Fruit fly (Drosophila melanogaster): ENCODE data around the gene nau.

Gene nau

DNA sequence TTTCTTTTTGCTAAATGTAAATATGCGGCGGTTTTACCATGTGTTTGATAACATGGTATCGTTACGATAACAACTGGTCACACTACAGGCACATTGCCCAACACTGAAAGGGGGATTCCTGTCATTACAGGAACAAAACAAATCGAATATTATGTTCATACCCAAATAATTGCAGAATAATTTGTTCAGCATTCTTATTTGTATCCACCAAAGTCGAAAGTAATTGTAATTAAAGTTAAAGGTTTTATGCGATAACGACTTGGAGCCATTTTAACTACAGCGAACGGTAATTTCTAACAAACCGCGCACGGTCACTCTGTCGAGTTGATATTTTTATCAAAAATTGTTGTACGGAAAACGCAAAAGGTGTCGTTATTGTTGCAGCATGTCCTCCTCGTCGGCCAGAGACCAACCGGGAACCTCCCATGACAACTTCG is 49.3 kb upstream of the nau start, which contains the start of the genes CG10214 and CG10375 (continued):
- TF ChIP-seq CG6808 (GFP tag; optimal IDR thresholded peaks at IDR 0.05): peak; percentile 14
- TF ChIP-seq Eip93F (GFP tag; optimal IDR thresholded peaks at IDR 0.05): no peak
- peak; percentile 56 for TF ChIP-seq CG6792 (GFP tag; optimal IDR thresholded peaks at IDR 0.05)
- no peak for TF ChIP-seq fd85E (GFP tag; optimal IDR thresholded peaks at IDR 0.05)
- TF ChIP-seq lz (GFP tag; optimal IDR thresholded peaks at IDR 0.05): peak; percentile 81
- peak; percentile 74 for TF ChIP-seq CG10631 (GFP tag; optimal IDR thresholded peaks at IDR 0.05)
- TF ChIP-seq salr (GFP tag; optimal IDR thresholded peaks at IDR 0.05): peak; percentile 5 to 21
- TF ChIP-seq Met (GFP tag; optimal IDR thresholded peaks at IDR 0.05): peak; percentile 70
- peak; percentile 69 for TF ChIP-seq Hr4 (GFP tag; optimal IDR thresholded peaks at IDR 0.05)
- peak; percentile 53; the same call in 1 of the 3 replicates for TF ChIP-seq CG8119 (GFP tag; IDR thresholded peaks at IDR 0.05)
- TF ChIP-seq CG11902 (GFP tag; optimal IDR thresholded peaks at IDR 0.05): peak; percentile 45
- TF ChIP-seq fd59A (GFP tag; optimal IDR thresholded peaks at IDR 0.05): no peak

DNA sequence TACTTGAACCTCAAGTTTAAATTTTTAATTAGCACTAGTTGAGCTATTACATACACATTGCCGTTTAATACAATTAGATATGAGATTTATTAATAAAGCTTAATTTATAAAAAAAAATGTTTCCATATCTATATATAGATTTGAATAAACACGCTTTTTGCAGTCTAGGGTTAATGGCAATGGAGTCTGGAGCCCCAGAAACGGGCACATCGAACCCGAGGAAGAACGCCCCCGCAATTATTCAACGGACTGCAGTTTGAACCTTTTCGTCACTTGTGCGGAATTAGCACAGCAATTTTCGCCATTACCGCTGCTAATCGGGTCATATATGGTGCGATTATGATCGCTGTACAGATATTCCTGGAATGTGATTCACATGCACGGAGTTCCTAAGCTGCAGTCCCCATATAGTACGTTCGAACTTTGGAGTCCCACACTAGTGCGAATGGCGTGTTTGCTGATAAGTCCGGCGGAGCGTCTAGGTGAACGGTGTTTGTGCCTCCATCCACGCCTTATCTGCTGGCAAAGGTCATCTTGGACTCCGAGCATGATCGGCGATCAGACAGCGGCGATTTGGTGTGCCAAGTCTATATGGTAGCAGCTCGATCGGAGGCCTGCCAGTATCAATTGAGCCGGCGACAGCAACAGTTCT is 45.6 kb upstream of the nau start, which contains the start of gene Lsd-1:
Gene Lsd-1 (plus strand): TSS at position 236 of the 652 bp plus-strand sequence.
- peak; percentile 31 for TF ChIP-seq Hr4 (GFP tag; optimal IDR thresholded peaks at IDR 0.05)
- TF ChIP-seq CG6163 (GFP tag; IDR thresholded peaks at IDR 0.05): peak; percentile 44
- TF ChIP-seq CG4318 (GFP tag; optimal IDR thresholded peaks at IDR 0.05): no peak
- TF ChIP-seq salr (GFP tag; optimal IDR thresholded peaks at IDR 0.05): no peak
- TF ChIP-seq achi (GFP tag; optimal IDR thresholded peaks at IDR 0.05): peak; percentile 1
- peak; percentile 81 to 82 for TF ChIP-seq ss (GFP tag; optimal IDR thresholded peaks at IDR 0.05)
- TF ChIP-seq svp (GFP tag): peak; percentile 98
- TF ChIP-seq Eip75B (GFP tag; optimal IDR thresholded peaks at IDR 0.05): no peak
- TF ChIP-seq Sox15 (GFP tag; optimal IDR thresholded peaks at IDR 0.05): no peak
- TF ChIP-seq CG6276 (GFP tag; optimal IDR thresholded peaks at IDR 0.05): peak; percentile 71
- peak; percentile 9 for TF ChIP-seq CG3919 (GFP tag; optimal IDR thresholded peaks at IDR 0.05)
- peak; percentile 51; the same call in 2 of the 3 replicates for TF ChIP-seq eg (GFP tag; IDR thresholded peaks at IDR 0.05)
- TF ChIP-seq Ets21C (GFP tag; optimal IDR thresholded peaks at IDR 0.05): no peak
- peak; percentile 64 for TF ChIP-seq net (GFP tag; optimal IDR thresholded peaks at IDR 0.05)
- TF ChIP-seq OdsH (GFP tag; optimal IDR thresholded peaks at IDR 0.05): peak; percentile 2
- peak; percentile 54 for TF ChIP-seq Ets96B (tag; optimal IDR thresholded peaks at IDR 0.05)
- TF ChIP-seq esn (GFP tag; optimal IDR thresholded peaks at IDR 0.05): peak; percentile 31
- no peak for TF ChIP-seq Sox102F (GFP tag; optimal IDR thresholded peaks at IDR 0.05)
- TF ChIP-seq pdm3 (GFP tag; optimal IDR thresholded peaks at IDR 0.05): no peak
- TF ChIP-seq CG11762 (GFP tag; optimal IDR thresholded peaks at IDR 0.05; ENCODE audit: insufficient read depth): no peak
- TF ChIP-seq vri (GFP tag; optimal IDR thresholded peaks at IDR 0.05): no peak
- no peak for TF ChIP-seq CG11902 (GFP tag; optimal IDR thresholded peaks at IDR 0.05)
- TF ChIP-seq CG15336 (GFP tag; IDR thresholded peaks at IDR 0.05): peak; percentile 80
- TF ChIP-seq Met (GFP tag; optimal IDR thresholded peaks at IDR 0.05): peak; percentile 20
- TF ChIP-seq CG16779 (tag; optimal IDR thresholded peaks at IDR 0.05): peak; percentile 69
- no peak for TF ChIP-seq Eip93F (GFP tag; optimal IDR thresholded peaks at IDR 0.05)
- no peak for TF ChIP-seq fd85E (GFP tag; optimal IDR thresholded peaks at IDR 0.05)
- peak; percentile 12; the same call in 1 of the 2 replicates for TF ChIP-seq Gug (GFP tag; IDR thresholded peaks at IDR 0.05)
- peak; percentile 87 for TF ChIP-seq Eip78C (GFP tag)
- no peak for TF ChIP-seq CG11294 (GFP tag; IDR thresholded peaks at IDR 0.05)
- peak; percentile 46 for TF ChIP-seq CG10669 (GFP tag; optimal IDR thresholded peaks at IDR 0.05)
- TF ChIP-seq dac (GFP tag; optimal IDR thresholded peaks at IDR 0.05): no peak
- TF ChIP-seq CG34406 (GFP tag; optimal IDR thresholded peaks at IDR 0.05): peak; percentile 33
- no peak for TF ChIP-seq CG8632 (GFP tag; optimal IDR thresholded peaks at IDR 0.05)
- no peak for TF ChIP-seq Blimp-1 (GFP tag; optimal IDR thresholded peaks at IDR 0.05)
- peak; percentile 28 for TF ChIP-seq CG10631 (GFP tag; optimal IDR thresholded peaks at IDR 0.05)
- no peak for TF ChIP-seq CG7368 (GFP tag; optimal IDR thresholded peaks at IDR 0.05)
- peak; percentile 54 for TF ChIP-seq CG32006 (GFP tag; optimal IDR thresholded peaks at IDR 0.05)
- peak; percentile 22 for TF ChIP-seq Smox (GFP tag; optimal IDR thresholded peaks at IDR 0.05)
- TF ChIP-seq CG31627 (GFP tag; optimal IDR thresholded peaks at IDR 0.05): no peak
- TF ChIP-seq dsx (GFP tag; optimal IDR thresholded peaks at IDR 0.05; ENCODE audit: poor library complexity, severe bottlenecking): peak; percentile 43
- peak; percentile 62 for TF ChIP-seq CG3032 (tag; optimal IDR thresholded peaks at IDR 0.05)
- no peak for TF ChIP-seq cyc (GFP tag; optimal IDR thresholded peaks at IDR 0.05)
